Worm (Caenorhabditis elegans): Measurements from ENCODE around the gene T19C3.5.

Gene T19C3.5

DNA sequence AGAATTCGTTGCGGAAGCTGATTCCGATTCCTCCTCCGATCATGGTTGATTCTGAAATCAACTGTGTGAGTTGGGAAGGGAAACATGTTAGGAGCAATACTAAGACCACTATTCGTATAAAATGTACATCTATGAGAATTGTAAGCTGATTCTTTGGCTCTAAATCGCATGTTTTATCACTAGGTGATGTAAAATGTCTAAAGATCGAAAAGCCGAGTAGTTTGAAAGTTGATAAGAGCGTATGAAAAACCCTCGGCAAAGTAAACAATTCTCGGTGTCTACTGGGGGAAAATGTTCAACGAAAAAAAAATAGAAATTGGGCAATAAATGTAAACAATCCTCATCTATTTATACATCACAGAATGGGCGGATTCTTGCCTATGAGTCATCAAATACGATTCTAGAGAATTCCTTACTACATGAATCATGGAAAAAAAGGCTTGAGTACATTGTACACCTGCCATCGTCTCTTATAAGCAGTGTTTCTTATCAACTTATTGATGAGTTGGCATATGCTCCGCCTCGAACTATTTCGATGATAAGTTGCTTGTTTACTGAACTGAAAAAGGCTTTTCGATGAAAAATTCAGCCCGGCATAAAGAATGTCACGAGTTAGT lies 27.3 kb downstream of the T19C3.5 start, which contains the start of gene lec-6 (continued):
- TF ChIP-seq hsf-1 (GFP tag; IDR thresholded peaks at IDR 0.05) (0 out of 2 replicates have a peak, but pooled peaks have one; percentile 8), ZK185.1 (tag; optimal IDR thresholded peaks at IDR 0.05; ENCODE audit: poor library complexity, severe bottlenecking) (peak; percentile 66), dox-1 (GFP tag; IDR thresholded peaks at IDR 0.05) (0 out of 2 replicates have a peak, but pooled peaks have one; percentile 59), nhr-120 (GFP tag; IDR thresholded peaks at IDR 0.05) (no peak), hlh-12 (tag; optimal IDR thresholded peaks at IDR 0.05) (no peak)

DNA sequence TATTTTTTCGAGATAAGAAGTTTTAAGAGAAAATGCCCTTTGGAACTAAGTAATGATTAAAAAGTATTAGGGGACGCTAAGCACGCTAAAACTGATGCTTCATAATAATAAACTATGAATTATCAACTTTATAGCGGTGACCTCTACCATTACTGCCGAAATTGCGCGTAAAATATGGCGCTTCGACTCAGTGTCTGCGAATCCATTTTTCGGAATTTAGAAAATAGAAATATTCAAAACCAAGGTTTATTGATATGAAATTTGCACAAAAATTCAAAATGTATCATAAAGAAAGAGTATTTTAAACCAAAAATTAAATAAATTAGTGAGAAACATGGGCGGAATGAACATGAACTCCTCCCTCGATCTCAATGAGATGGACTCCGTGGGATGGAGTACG lies 28.5 kb downstream of the T19C3.5 start:
- TF ChIP-seq ztf-18 (tag; optimal IDR thresholded peaks at IDR 0.05) = no peak
- no peak for TF ChIP-seq tbp1 (GFP tag; optimal IDR thresholded peaks at IDR 0.05)
- TF ChIP-seq nhr-80 (tag; optimal IDR thresholded peaks at IDR 0.05) = peak; percentile 18
- TF ChIP-seq hrde-1 (tag; optimal IDR thresholded peaks at IDR 0.05; ENCODE audit: borderline replicate concordance) = no peak
- TF ChIP-seq T07F8.4 (tag; optimal IDR thresholded peaks at IDR 0.05) = no peak
- no peak for TF ChIP-seq zim-3 (tag; optimal IDR thresholded peaks at IDR 0.05)
- no peak for TF ChIP-seq egrh-3 (GFP tag; IDR thresholded peaks at IDR 0.05)
- TF ChIP-seq F55B11.4 (tag; optimal IDR thresholded peaks at IDR 0.05; ENCODE audit: borderline replicate concordance, insufficient read depth) = no peak
- TF ChIP-seq lsy-27 (tag; optimal IDR thresholded peaks at IDR 0.05; ENCODE audit: borderline replicate concordance, insufficient read depth) = no peak
- TF ChIP-seq snpc-4 (GFP tag; optimal IDR thresholded peaks at IDR 0.05) = no peak
- no peak for TF ChIP-seq snpc-4 (tag; optimal IDR thresholded peaks at IDR 0.05)
- no peak for TF ChIP-seq B0261.1 (tag; optimal IDR thresholded peaks at IDR 0.05)
- TF ChIP-seq cebp-1 (GFP tag; IDR thresholded peaks at IDR 0.05) = no peak
- TF ChIP-seq cebp-1 (tag; optimal IDR thresholded peaks at IDR 0.05) = peak; percentile 7
- no peak for TF ChIP-seq C06A6.2 (GFP tag; conservative IDR thresholded peaks at IDR 0.05)
- no peak for TF ChIP-seq F33H1.4 (GFP tag; IDR thresholded peaks at IDR 0.05)
- no peak for TF ChIP-seq lin-26 (GFP tag; IDR thresholded peaks at IDR 0.05)
- TF ChIP-seq atf-7 (tag; optimal IDR thresholded peaks at IDR 0.05) = no peak
- no peak for TF ChIP-seq madf-3 (GFP tag; IDR thresholded peaks at IDR 0.05)
- no peak for TF ChIP-seq ztf-28 (GFP tag; IDR thresholded peaks at IDR 0.05)
- no peak for TF ChIP-seq ztf-26 (tag; optimal IDR thresholded peaks at IDR 0.05)
- TF ChIP-seq ccch-3 (GFP tag; optimal IDR thresholded peaks at IDR 0.05) = no peak
- no peak for TF ChIP-seq lin-40 (tag; optimal IDR thresholded peaks at IDR 0.05)
- no peak for TF ChIP-seq die-1 (tag; optimal IDR thresholded peaks at IDR 0.05)
- no peak for TF ChIP-seq F57C9.4 (tag; optimal IDR thresholded peaks at IDR 0.05)
- 0 out of 2 replicates have a peak, but pooled peaks have one; percentile 40 for TF ChIP-seq Y53G8AR.9 (GFP tag; conservative IDR thresholded peaks at IDR 0.05)
- no peak for TF ChIP-seq pbrm-1 (GFP tag; IDR thresholded peaks at IDR 0.05)
- TF ChIP-seq dpl-1 (GFP tag; optimal IDR thresholded peaks at IDR 0.05) = no peak
- TF ChIP-seq ekl-4 (GFP tag; IDR thresholded peaks at IDR 0.05) = 0 out of 2 replicates have a peak, but pooled peaks have one; percentile 36
- TF ChIP-seq let-607 (tag; optimal IDR thresholded peaks at IDR 0.05) = peak in 1 of 2 experiments; percentile 17
- TF ChIP-seq ZK185.1 (tag; optimal IDR thresholded peaks at IDR 0.05; ENCODE audit: poor library complexity, severe bottlenecking) = peak; percentile 42

DNA sequence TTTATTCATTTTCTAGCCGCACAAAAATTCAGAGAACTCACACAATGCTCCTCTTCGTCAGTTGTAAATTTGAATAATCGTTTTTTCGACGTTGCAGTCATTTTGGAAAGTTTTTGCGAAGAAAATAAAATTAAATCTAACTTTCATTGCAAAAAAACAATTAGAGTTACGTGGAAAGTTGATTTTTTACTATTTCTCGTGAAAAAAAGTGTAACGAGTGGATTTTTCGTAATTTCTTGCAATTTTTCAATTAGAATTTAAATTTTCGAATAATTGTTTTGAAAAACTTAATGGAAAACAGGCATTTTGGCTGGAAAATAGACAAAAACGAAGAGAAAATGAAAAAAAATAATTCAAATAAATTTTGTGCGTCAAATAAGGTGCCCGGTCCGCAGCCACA lies 29.1 kb downstream of the T19C3.5 start, which contains the start of gene Y55B1AR.2:
Y55B1AR.2 (minus strand) TSS at position 101 of the 400 bp plus-strand sequence.
- TF ChIP-seq F57C9.4 (tag; optimal IDR thresholded peaks at IDR 0.05) (no peak), let-526 (GFP tag; IDR thresholded peaks at IDR 0.05) (no peak)

Data from whole organism, young adult.